Fruit fly (Drosophila melanogaster) whole organism, prepupa: ENCODE results near the gene Tsp29Fb.

Source experiments
- Blimp-1 ChIP-seq: fragments of 200-800 bp; sonication (Bioruptor generic); optimal IDR thresholded peaks from 3 replicates; lab custom pipeline; 2017; ENCODE audit warnings: missing biosample characterization, missing genetic modification characterization, mild to moderate bottlenecking, moderate library complexity, missing genetic modification reagents
- CG10631 ChIP-seq: fragments of 200-800 bp; sonication (Bioruptor generic); optimal IDR thresholded peaks from 2 replicates; lab custom pipeline; 2016; ENCODE audit warnings: missing biosample characterization, missing genetic modification characterization
- CG11294 ChIP-seq: fragments of 200-800 bp; sonication (Bioruptor generic); IDR thresholded peaks from 2 replicates; pipeline ENCODE4 v1.3.6; 2022; ENCODE audit warnings: missing biosample characterization, missing genetic modification characterization
- CG11762 ChIP-seq: fragments of 200-800 bp; sonication (Bioruptor generic); optimal IDR thresholded peaks from 3 replicates; lab custom pipeline; 2016; ENCODE audit warnings: missing biosample characterization, missing genetic modification characterization; ENCODE audit not compliant: insufficient read depth
- CG1621 ChIP-seq: fragments of 200-800 bp; sonication (Bioruptor generic); optimal IDR thresholded peaks from 3 replicates; lab custom pipeline; 2018; ENCODE audit warnings: missing biosample characterization, mild to moderate bottlenecking, missing genetic modification characterization
- CG31627 ChIP-seq: fragments of 200-800 bp; sonication (Bioruptor generic); optimal IDR thresholded peaks from 3 replicates; lab custom pipeline; 2016; ENCODE audit warnings: missing biosample characterization, missing genetic modification characterization
- CG32006 ChIP-seq: fragments of 200-800 bp; sonication (Bioruptor generic); optimal IDR thresholded peaks from 3 replicates; lab custom pipeline; 2017; ENCODE audit warnings: missing biosample characterization, mild to moderate bottlenecking, missing genetic modification characterization
- CG3919 ChIP-seq: fragments of 200-800 bp; sonication (Bioruptor generic); optimal IDR thresholded peaks from 3 replicates; lab custom pipeline; 2016; ENCODE audit warnings: missing biosample characterization, missing genetic modification characterization
- CG4318 ChIP-seq: fragments of 200-800 bp; sonication (Bioruptor generic); optimal IDR thresholded peaks from 3 replicates; lab custom pipeline; 2017; ENCODE audit warnings: missing biosample characterization, mild to moderate bottlenecking, missing genetic modification characterization
- CG6276 ChIP-seq: fragments of 200-800 bp; sonication (Bioruptor generic); optimal IDR thresholded peaks from 2 replicates; lab custom pipeline; 2017; ENCODE audit warnings: missing biosample characterization, mild to moderate bottlenecking, missing genetic modification characterization
- CG6792 ChIP-seq: fragments of 200-800 bp; sonication (Bioruptor generic); optimal IDR thresholded peaks from 3 replicates; lab custom pipeline; 2016; ENCODE audit warnings: missing biosample characterization, missing genetic modification characterization
- CG6854 ChIP-seq: fragments of 200-800 bp; sonication (Bioruptor generic); optimal IDR thresholded peaks from 2 replicates; lab custom pipeline; 2017; ENCODE audit warnings: missing biosample characterization, mild to moderate bottlenecking, missing genetic modification characterization
- CG8119 ChIP-seq: fragments of 200-800 bp; sonication (Bioruptor generic); IDR thresholded peaks from 3 replicates; pipeline ENCODE4 v1.3.6; 2022; ENCODE audit warnings: missing biosample characterization, missing genetic modification characterization
- CG8632 ChIP-seq: fragments of 200-800 bp; sonication (Bioruptor generic); optimal IDR thresholded peaks from 3 replicates; lab custom pipeline; 2016; ENCODE audit warnings: missing biosample characterization, missing genetic modification characterization
- CG9139 ChIP-seq: fragments of 200-800 bp; sonication (Bioruptor generic); optimal IDR thresholded peaks from 3 replicates; lab custom pipeline; 2017; ENCODE audit warnings: missing biosample characterization, mild to moderate bottlenecking, missing genetic modification characterization
- Eip78C ChIP-seq: fragments of 200-800 bp; sonication (Bioruptor generic); peaks from one replicate; lab custom pipeline; 2016; ENCODE audit warnings: missing biosample characterization, missing genetic modification characterization
- Eip93F ChIP-seq: fragments of 200-800 bp; sonication (Bioruptor generic); optimal IDR thresholded peaks from 2 replicates; lab custom pipeline; 2016; ENCODE audit warnings: missing biosample characterization, mild to moderate bottlenecking, missing genetic modification characterization
- Gug ChIP-seq: fragments of 200-800 bp; sonication (Bioruptor generic); IDR thresholded peaks from 2 replicates; pipeline ENCODE4 v1.3.6; 2022; ENCODE audit warnings: missing biosample characterization, missing genetic modification characterization
- Hr38 ChIP-seq: sonication (Bioruptor generic); optimal IDR thresholded peaks from 2 replicates; lab custom pipeline; 2016; ENCODE audit warnings: missing biosample characterization, missing genetic modification characterization
- Lpt ChIP-seq: fragments of 200-800 bp; sonication (Bioruptor generic); optimal IDR thresholded peaks from 3 replicates; lab custom pipeline; 2016; ENCODE audit warnings: missing biosample characterization, missing genetic modification characterization
- OdsH ChIP-seq: fragments of 200-800 bp; sonication (Bioruptor generic); optimal IDR thresholded peaks from 3 replicates; lab custom pipeline; 2016; ENCODE audit warnings: missing biosample characterization, missing genetic modification characterization
- Smox ChIP-seq: fragments of 200-800 bp; sonication (Bioruptor generic); optimal IDR thresholded peaks from 3 replicates; lab custom pipeline; 2016; ENCODE audit warnings: missing biosample characterization, missing genetic modification characterization
- Sox14 ChIP-seq: fragments of 200-800 bp; sonication (Bioruptor generic); optimal IDR thresholded peaks from 3 replicates; lab custom pipeline; 2016; ENCODE audit warnings: missing biosample characterization, missing genetic modification characterization
- acj6 ChIP-seq: fragments of 200-800 bp; sonication (Bioruptor generic); optimal IDR thresholded peaks from 3 replicates; lab custom pipeline; 2016; ENCODE audit warnings: missing biosample characterization, missing genetic modification characterization
- cyc ChIP-seq: fragments of 200-800 bp; sonication (Bioruptor generic); optimal IDR thresholded peaks from 3 replicates; lab custom pipeline; 2016; ENCODE audit warnings: missing biosample characterization, missing genetic modification characterization
- dac ChIP-seq: fragments of 200-800 bp; sonication (Bioruptor generic); optimal IDR thresholded peaks from 2 replicates; lab custom pipeline; 2017; ENCODE audit warnings: missing biosample characterization, mild to moderate bottlenecking, missing genetic modification characterization
- eg ChIP-seq: fragments of 200-800 bp; sonication (Bioruptor generic); IDR thresholded peaks from 3 replicates; pipeline ENCODE4 v1.3.6; 2022; ENCODE audit warnings: missing biosample characterization, missing genetic modification characterization
- esn ChIP-seq: fragments of 200-800 bp; sonication (Bioruptor generic); optimal IDR thresholded peaks from 2 replicates; lab custom pipeline; 2016; ENCODE audit warnings: missing biosample characterization, mild to moderate bottlenecking, missing genetic modification characterization, moderate library complexity
- fkh ChIP-seq: fragments of 200-800 bp; sonication (Bioruptor generic); optimal IDR thresholded peaks from 3 replicates; lab custom pipeline; 2017; ENCODE audit warnings: missing biosample characterization, mild to moderate bottlenecking, missing genetic modification characterization, moderate library complexity
- lz ChIP-seq: fragments of 200-800 bp; sonication (Bioruptor generic); optimal IDR thresholded peaks from 3 replicates; lab custom pipeline; 2016; ENCODE audit warnings: missing biosample characterization, missing genetic modification characterization
- salr ChIP-seq, 2 experiments: fragments of 200-800 bp; sonication (Bioruptor generic); optimal IDR thresholded peaks; 3 replicates each; lab custom pipeline; 2016 to 2018; ENCODE audit warnings: missing biosample characterization in 2 of 2, missing genetic modification characterization in 2 of 2, mild to moderate bottlenecking in 1 of 2
- spab ChIP-seq: fragments of 200-800 bp; sonication (Bioruptor generic); optimal IDR thresholded peaks from 2 replicates; lab custom pipeline; 2017; ENCODE audit warnings: missing biosample characterization, mild to moderate bottlenecking, missing genetic modification characterization, missing genetic modification reagents
- ss ChIP-seq, 2 experiments: fragments of 200-800 bp; sonication (Bioruptor generic); optimal IDR thresholded peaks; 2 replicates in 1 of 2; 3 replicates in 1 of 2; lab custom pipeline; 2017 to 2018; ENCODE audit warnings: mild to moderate bottlenecking in 2 of 2, missing biosample characterization in 2 of 2, missing genetic modification characterization in 2 of 2, moderate library complexity in 1 of 2
- svp ChIP-seq: fragments of 200-800 bp; sonication (Bioruptor generic); peaks from one replicate; lab custom pipeline; 2016; ENCODE audit warnings: missing biosample characterization, missing genetic modification characterization
- topi ChIP-seq: fragments of 200-800 bp; sonication (Bioruptor generic); optimal IDR thresholded peaks from 3 replicates; lab custom pipeline; 2016; ENCODE audit warnings: missing biosample characterization, missing genetic modification characterization
- vri ChIP-seq: fragments of 200-800 bp; sonication (Bioruptor generic); optimal IDR thresholded peaks from 3 replicates; lab custom pipeline; 2016; ENCODE audit warnings: missing biosample characterization, mild to moderate bottlenecking, missing genetic modification characterization

Tsp29Fb gene

DNA sequence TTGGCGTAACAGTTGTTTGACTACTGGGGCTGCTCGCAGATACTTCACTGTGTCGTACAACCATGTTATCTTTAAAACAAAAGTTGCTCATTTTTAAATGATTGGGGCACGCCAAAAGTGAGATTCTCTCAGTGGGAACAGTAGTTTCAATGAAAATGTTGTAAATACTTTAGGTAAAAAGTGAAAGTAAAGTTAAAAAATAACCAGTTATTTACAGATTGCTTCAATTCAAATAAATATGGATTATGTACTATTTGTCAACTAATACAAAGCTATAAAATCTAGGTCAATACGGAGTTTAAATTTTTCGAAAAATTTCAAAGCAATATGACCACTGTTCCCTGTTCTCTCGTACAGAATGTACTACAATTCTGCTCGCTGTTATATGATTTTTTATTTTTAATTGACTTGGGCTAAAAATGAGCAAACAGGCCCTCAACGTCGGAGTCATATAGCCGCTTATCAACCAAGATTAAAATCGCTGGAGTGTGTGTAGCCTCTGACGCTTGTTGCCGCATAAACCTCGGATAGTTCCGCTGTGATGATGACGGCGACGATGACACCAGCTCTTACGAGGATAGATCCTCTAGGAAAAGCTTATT is 4.6 kb downstream of the Tsp29Fb start, which contains the start of gene Argl (continued):
- TF ChIP-seq CG32006 (GFP tag; lab: Kevin White, UChicago), result no peak
- no peak for TF ChIP-seq Lpt
- no peak for TF ChIP-seq CG8119 (GFP tag; lab: Robert Waterston, UW)
- TF ChIP-seq Eip78C, result peak; percentile 83
- no peak for TF ChIP-seq CG1621 (tag; lab: Kevin White, UChicago)
- no peak for TF ChIP-seq CG31627 (GFP tag; lab: Kevin White, UChicago)
- TF ChIP-seq lz (GFP tag; lab: Kevin White, UChicago), result no peak
- TF ChIP-seq CG11762, result no peak

- TF ChIP-seq vri (peak; percentile 39), svp (GFP tag; lab: Kevin White, UChicago) (peak; percentile 33), fkh (GFP tag; lab: Kevin White, UChicago) (peak; percentile 76), salr (GFP tag; optimal IDR thresholded peaks at IDR 0.05; lab: Kevin White, UChicago) (no peak), Sox14 (peak; percentile 41), CG32006 (GFP tag; lab: Kevin White, UChicago) (no peak), esn (GFP tag; lab: Kevin White, UChicago) (peak; percentile 23), spab (GFP tag; lab: Kevin White, UChicago) (no peak), CG11294 (GFP tag; lab: Robert Waterston, UW) (no peak), dac (GFP tag; lab: Kevin White, UChicago) (no peak), topi (GFP tag; lab: Kevin White, UChicago) (peak; percentile 4), CG8632 (GFP tag; lab: Kevin White, UChicago) (no peak), OdsH (GFP tag; lab: Kevin White, UChicago) (no peak), CG10631 (GFP tag; lab: Kevin White, UChicago) (no peak), eg (GFP tag; lab: Robert Waterston, UW) (no peak), Eip78C (peak; percentile 19)
Measured at dm6 chr2L:8943110-8943509, 5.9 kb downstream of the Tsp29Fb start, which contains the start of gene CG9515. Gene CG9515 (minus strand): TSS chr2L:8943257.

dm6 chr2L:8946718-8947316 is 9.6 kb downstream of the Tsp29Fb start, which contains the start of gene CG46397:
Gene CG46397 (plus strand): TSS chr2L:8947266.
- TF ChIP-seq Gug (GFP tag; lab: Robert Waterston, UW) (no peak), cyc (GFP tag; lab: Kevin White, UChicago) (no peak), svp (GFP tag; lab: Kevin White, UChicago) (peak; percentile 18), vri (peak; percentile 89), Eip78C (no peak), Hr38 (GFP tag; lab: Kevin White, UChicago) (no peak), CG8119 (GFP tag; lab: Robert Waterston, UW) (no peak)

DNA sequence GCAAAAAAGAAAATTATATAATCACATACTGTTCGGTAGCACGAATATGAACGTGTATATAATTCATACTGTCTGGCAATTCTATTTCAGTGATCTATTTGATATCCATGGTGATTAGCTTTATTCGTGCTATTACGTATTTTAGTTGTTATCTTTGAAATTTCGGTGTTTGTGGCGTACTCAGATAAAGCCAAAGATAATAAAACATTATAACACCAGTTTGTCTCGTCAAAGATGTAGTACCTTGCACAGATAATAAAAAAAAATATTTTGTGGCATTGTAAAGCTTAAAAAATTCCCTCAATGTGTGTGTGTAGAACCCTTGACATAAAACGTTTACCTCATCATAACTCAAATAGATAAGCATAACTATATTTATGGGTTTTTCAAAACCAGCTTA is 10.8 kb downstream of the Tsp29Fb start:
- TF ChIP-seq CG6276 (GFP tag; lab: Kevin White, UChicago) (no peak), Eip78C (peak; percentile 32), ss (GFP tag; optimal IDR thresholded peaks at IDR 0.05; lab: Kevin White, UChicago) (no peak)
- TF ChIP-seq, all 60 proteins: peak for 1

DNA sequence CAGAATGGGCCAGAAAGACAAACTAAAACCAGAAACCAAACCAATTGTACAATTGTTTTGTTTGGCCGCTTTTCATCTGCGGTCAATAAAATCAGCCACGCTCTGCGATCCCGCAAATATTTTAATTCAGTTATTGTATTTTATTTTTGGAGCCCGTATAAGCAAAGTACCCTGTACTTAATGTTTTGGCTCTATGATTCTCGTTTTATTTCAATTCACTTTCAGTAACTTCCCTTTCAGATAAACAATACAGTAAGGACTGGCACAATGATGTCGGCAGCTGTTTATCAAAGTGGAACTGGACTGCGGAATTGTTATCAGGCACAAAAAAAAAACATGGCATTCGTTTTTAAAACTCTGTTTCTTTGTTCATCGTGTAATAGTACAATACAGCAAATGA is 11.5 kb downstream of the Tsp29Fb start:
- TF ChIP-seq vri, result peak; percentile 26
- TF ChIP-seq topi (GFP tag; lab: Kevin White, UChicago), result no peak
- TF ChIP-seq svp (GFP tag; lab: Kevin White, UChicago), result peak; percentile 68
- peak; percentile 10 for TF ChIP-seq Sox14

DNA sequence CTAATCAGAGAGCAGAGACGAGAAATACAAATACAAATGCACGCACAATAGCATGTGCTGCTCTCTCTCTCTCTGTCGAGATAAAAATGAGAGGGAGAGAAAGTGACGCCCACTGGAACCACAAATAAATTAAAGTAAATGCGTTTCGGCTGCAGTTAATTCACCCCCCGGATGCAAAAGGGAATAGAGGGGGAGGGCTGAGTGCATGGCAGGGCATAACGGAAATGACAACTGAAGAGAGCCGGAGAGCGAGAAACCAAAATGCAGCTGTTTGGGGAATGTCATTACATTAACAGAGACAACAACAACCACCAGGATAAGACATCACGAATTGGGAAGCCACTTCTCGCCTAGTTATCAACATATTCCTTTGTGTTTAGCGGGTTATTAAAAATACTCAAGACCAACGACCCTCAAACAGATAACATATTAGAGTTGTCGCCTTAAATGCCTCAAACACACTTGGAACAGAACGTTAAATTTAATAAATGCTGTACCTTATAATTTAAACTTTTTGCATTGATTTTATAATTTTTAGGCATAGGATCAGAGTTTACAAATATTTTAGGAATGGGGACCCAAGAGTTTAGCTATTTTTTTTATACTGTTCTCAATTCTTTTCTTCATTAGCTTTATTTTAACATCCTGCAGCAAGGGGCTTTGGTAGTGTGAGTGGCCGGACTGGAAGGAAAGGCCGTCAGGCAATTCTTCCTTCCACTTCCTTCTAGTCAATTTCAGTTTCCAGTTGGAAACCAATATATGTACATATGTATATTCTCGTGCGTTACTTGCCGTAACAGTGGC is 12.9 kb downstream of the Tsp29Fb start:
- no peak for TF ChIP-seq Hr38 (GFP tag; lab: Kevin White, UChicago)
- TF ChIP-seq Blimp-1, result peak; percentile 85
- TF ChIP-seq Eip93F (GFP tag; lab: Kevin White, UChicago), result peak; percentile 75
- peak; percentile 73 for TF ChIP-seq CG3919 (GFP tag; lab: Kevin White, UChicago)
- no peak for TF ChIP-seq dac (GFP tag; lab: Kevin White, UChicago)
- TF ChIP-seq CG6792 (GFP tag; lab: Kevin White, UChicago), result peak; percentile 67
- TF ChIP-seq CG11294 (GFP tag; lab: Robert Waterston, UW), result no peak
- no peak for TF ChIP-seq CG6276 (GFP tag; lab: Kevin White, UChicago)
- peak; percentile 32 for TF ChIP-seq CG9139 (GFP tag; lab: Kevin White, UChicago)
- no peak for TF ChIP-seq CG8119 (GFP tag; lab: Robert Waterston, UW)
- peak; percentile 39 for TF ChIP-seq CG4318
- TF ChIP-seq Eip78C, result peak; percentile 84
- TF ChIP-seq acj6 (GFP tag; lab: Kevin White, UChicago), result peak; percentile 78
- peak; percentile 65 for TF ChIP-seq spab (GFP tag; lab: Kevin White, UChicago)
- peak; percentile 78 for TF ChIP-seq CG6854 (GFP tag; lab: Kevin White, UChicago)
- TF ChIP-seq CG31627 (GFP tag; lab: Kevin White, UChicago), result peak; percentile 79
- TF ChIP-seq esn (GFP tag; lab: Kevin White, UChicago), result peak; percentile 86
- peak; percentile 64 for TF ChIP-seq OdsH (GFP tag; lab: Kevin White, UChicago)
- TF ChIP-seq CG10631 (GFP tag; lab: Kevin White, UChicago), result peak; percentile 69
- TF ChIP-seq Smox (GFP tag; lab: Kevin White, UChicago), result peak; percentile 67
